Fruit fly (Drosophila melanogaster) whole organism, embryonic: ENCODE measurements around the gene mthl11.

Source experiments
- Aef1 ChIP-seq: fragments of 200-800 bp; sonication (Bioruptor generic); IDR thresholded peaks from 3 replicates; pipeline ENCODE4 v1.3.6; 2022; ENCODE audit warnings: missing biosample characterization, missing genetic modification characterization
- Atf6 ChIP-seq: fragments of 200-800 bp; sonication (Bioruptor generic); IDR thresholded peaks from 2 replicates; pipeline ENCODE4 v1.3.6; 2022; ENCODE audit warnings: missing biosample characterization, missing genetic modification characterization
- C15 ChIP-seq: fragments of 200-800 bp; sonication (Bioruptor generic); IDR thresholded peaks from 3 replicates; pipeline ENCODE4 v1.3.6; 2022; ENCODE audit warnings: missing biosample characterization, missing genetic modification characterization
- CG11093 ChIP-seq: fragments of 200-800 bp; sonication (Bioruptor generic); IDR thresholded peaks from 3 replicates; pipeline ENCODE4 v1.3.6; 2022; ENCODE audit warnings: missing biosample characterization, missing genetic modification characterization
- CG11456 ChIP-seq: fragments of 200-800 bp; sonication (Bioruptor generic); IDR thresholded peaks from 3 replicates; pipeline ENCODE4 v1.3.6; 2022; ENCODE audit warnings: missing biosample characterization, missing genetic modification characterization
- CG1233 ChIP-seq: fragments of 200-800 bp; sonication (Bioruptor generic); optimal IDR thresholded peaks from 4 replicates; lab custom pipeline; 2018; ENCODE audit warnings: missing biosample characterization, mild to moderate bottlenecking, missing genetic modification characterization
- CG12942 ChIP-seq: fragments of 200-800 bp; sonication (Bioruptor generic); optimal IDR thresholded peaks from 3 replicates; lab custom pipeline; 2016; ENCODE audit warnings: missing biosample characterization, missing genetic modification characterization
- CG13296 ChIP-seq: fragments of 200-800 bp; sonication (Bioruptor generic); optimal IDR thresholded peaks from 3 replicates; lab custom pipeline; 2018; ENCODE audit warnings: missing biosample characterization, mild to moderate bottlenecking, missing genetic modification characterization
- CG13424 ChIP-seq: fragments of 200-800 bp; sonication (Bioruptor generic); optimal IDR thresholded peaks from 2 replicates; lab custom pipeline; 2019; ENCODE audit warnings: missing biosample characterization, mild to moderate bottlenecking, missing genetic modification characterization, moderate library complexity
- CG14441 ChIP-seq: fragments of 200-800 bp; sonication (Bioruptor generic); IDR thresholded peaks from 2 replicates; pipeline ENCODE4 v1.3.6; 2022; ENCODE audit warnings: missing biosample characterization, missing genetic modification characterization
- CG1529 ChIP-seq: fragments of 200-800 bp; sonication (Bioruptor generic); optimal IDR thresholded peaks from 3 replicates; lab custom pipeline; 2018; ENCODE audit warnings: missing biosample characterization, missing genetic modification characterization
- CG17359 ChIP-seq: fragments of 200-800 bp; sonication (Bioruptor generic); optimal IDR thresholded peaks from 3 replicates; lab custom pipeline; 2018; ENCODE audit warnings: missing biosample characterization, mild to moderate bottlenecking, missing genetic modification characterization, moderate library complexity
- CG2120 ChIP-seq: fragments of 200-800 bp; sonication (Bioruptor generic); optimal IDR thresholded peaks from 3 replicates; lab custom pipeline; 2016; ENCODE audit warnings: missing biosample characterization, missing genetic modification characterization
- CG31388 ChIP-seq: fragments of 200-800 bp; sonication (Bioruptor generic); optimal IDR thresholded peaks from 2 replicates; lab custom pipeline; 2016; ENCODE audit warnings: missing biosample characterization, missing genetic modification characterization
- CG32767 ChIP-seq: fragments of 200-800 bp; sonication (Bioruptor generic); IDR thresholded peaks from 2 replicates; pipeline ENCODE4 v1.3.6; 2022; ENCODE audit warnings: missing biosample characterization, missing genetic modification characterization
- CG34224 ChIP-seq: fragments of 200-800 bp; sonication (Bioruptor generic); IDR thresholded peaks from 3 replicates; pipeline ENCODE4 v1.3.6; 2022; ENCODE audit warnings: missing biosample characterization, missing genetic modification characterization; ENCODE audit not compliant: partially characterized antibody
- CG3726 ChIP-seq: fragments of 200-800 bp; sonication (Bioruptor generic); IDR thresholded peaks from 3 replicates; pipeline ENCODE4, ENCODE4 v1.3.6; 2022; ENCODE audit warnings: missing biosample characterization, missing genetic modification characterization
- CG3838 ChIP-seq: fragments of 200-800 bp; sonication (Bioruptor generic); optimal IDR thresholded peaks from 3 replicates; lab custom pipeline; 2016; ENCODE audit warnings: missing biosample characterization, missing genetic modification characterization
- CG4328 ChIP-seq: fragments of 200-800 bp; sonication (Bioruptor generic); optimal IDR thresholded peaks from 3 replicates; lab custom pipeline; 2017; ENCODE audit warnings: missing biosample characterization, missing genetic modification reagents, missing genetic modification characterization
- CG4360 ChIP-seq: fragments of 200-800 bp; sonication (Bioruptor generic); IDR thresholded peaks from 2 replicates; pipeline ENCODE4 v1.3.6; 2022; ENCODE audit warnings: missing biosample characterization, missing genetic modification characterization
- CG5180 ChIP-seq: fragments of 200-800 bp; sonication (Bioruptor generic); optimal IDR thresholded peaks from 3 replicates; lab custom pipeline; 2017; ENCODE audit warnings: missing biosample characterization, missing genetic modification characterization, mild to moderate bottlenecking, moderate library complexity, missing genetic modification reagents
- CG6254 ChIP-seq: fragments of 200-800 bp; sonication (Bioruptor generic); optimal IDR thresholded peaks from 3 replicates; lab custom pipeline; 2017; ENCODE audit warnings: mild to moderate bottlenecking, missing biosample characterization, missing genetic modification reagents, missing genetic modification characterization
- CG6272 ChIP-seq: fragments of 200-800 bp; sonication (Bioruptor generic); IDR thresholded peaks from 2 replicates; pipeline ENCODE4 v1.3.6; 2022; ENCODE audit warnings: missing biosample characterization, missing genetic modification characterization
- CG6689 ChIP-seq: fragments of 200-800 bp; sonication (Bioruptor generic); IDR thresholded peaks from 2 replicates; pipeline ENCODE4 v1.3.6; 2022; ENCODE audit warnings: missing biosample characterization, missing genetic modification characterization
- CG7786 ChIP-seq: fragments of 200-800 bp; sonication (Bioruptor generic); optimal IDR thresholded peaks from 2 replicates; lab custom pipeline; 2016; ENCODE audit warnings: missing biosample characterization, missing genetic modification characterization
- CG8924 ChIP-seq: fragments of 200-800 bp; optimal IDR thresholded peaks from 3 replicates; lab custom pipeline; 2019; ENCODE audit warnings: missing biosample characterization, mild to moderate bottlenecking, missing genetic modification characterization, moderate library complexity
- E2f2 ChIP-seq: fragments of 200-800 bp; sonication (Bioruptor generic); IDR thresholded peaks from 2 replicates; pipeline ENCODE4 v1.3.6; 2022; ENCODE audit warnings: missing biosample characterization, missing genetic modification characterization
- ERR ChIP-seq: fragments of 200-800 bp; sonication (Bioruptor generic); optimal IDR thresholded peaks from 2 replicates; lab custom pipeline; 2016; ENCODE audit warnings: missing biosample characterization, missing genetic modification characterization
- Gsc ChIP-seq: fragments of 200-800 bp; sonication (Bioruptor generic); IDR thresholded peaks from 2 replicates; pipeline ENCODE4 v1.3.6; 2022; ENCODE audit warnings: missing biosample characterization, missing genetic modification characterization
- HHEX ChIP-seq: fragments of 200-800 bp; sonication (Bioruptor generic); optimal IDR thresholded peaks from 3 replicates; lab custom pipeline; 2017; ENCODE audit warnings: missing biosample characterization, mild to moderate bottlenecking, missing genetic modification characterization, missing genetic modification reagents
- Hand ChIP-seq: fragments of 200-800 bp; sonication (Bioruptor generic); optimal IDR thresholded peaks from 2 replicates; lab custom pipeline; 2017; ENCODE audit warnings: mild to moderate bottlenecking, missing biosample characterization, missing genetic modification reagents, missing genetic modification characterization
- Meics ChIP-seq: fragments of 200-800 bp; sonication (Bioruptor generic); optimal IDR thresholded peaks from 2 replicates; lab custom pipeline; 2017; ENCODE audit warnings: missing biosample characterization, mild to moderate bottlenecking, missing genetic modification characterization
- NC2α ChIP-seq: fragments of 200-800 bp; sonication (Bioruptor generic); optimal IDR thresholded peaks from 2 replicates; lab custom pipeline; 2016; ENCODE audit warnings: missing biosample characterization, missing genetic modification characterization
- Ravus ChIP-seq: fragments of 200-800 bp; sonication (Bioruptor generic); IDR thresholded peaks from 2 replicates; pipeline ENCODE4 v1.3.6; 2022; ENCODE audit warnings: missing biosample characterization, missing genetic modification characterization
- crol ChIP-seq: fragments of 200-800 bp; sonication (Bioruptor generic); IDR thresholded peaks from 2 replicates; pipeline ENCODE4 v1.3.6; 2022; ENCODE audit warnings: missing biosample characterization, missing genetic modification characterization
- dpn ChIP-seq, 2 experiments: fragments of 200-800 bp; sonication (Bioruptor generic); optimal IDR thresholded peaks; 3 replicates each; lab custom pipeline; 2016; ENCODE audit warnings: missing biosample characterization in 2 of 2, missing genetic modification characterization in 2 of 2
- fru ChIP-seq: fragments of >200 bp; optimal IDR thresholded peaks from 2 replicates; lab custom pipeline; 2017
- fu2 ChIP-seq: fragments of 200-800 bp; sonication (Bioruptor generic); optimal IDR thresholded peaks from 2 replicates; lab custom pipeline; 2016; ENCODE audit warnings: missing biosample characterization, missing genetic modification characterization
- gcm2 ChIP-seq: fragments of 200-800 bp; sonication (Bioruptor generic); optimal IDR thresholded peaks from 2 replicates; lab custom pipeline; 2016; ENCODE audit warnings: missing biosample characterization, missing genetic modification characterization
- gem ChIP-seq: fragments of 200-800 bp; sonication (Bioruptor generic); optimal IDR thresholded peaks from 2 replicates; lab custom pipeline; 2019; ENCODE audit warnings: missing biosample characterization, mild to moderate bottlenecking, missing genetic modification characterization, moderate library complexity
- ken ChIP-seq: fragments of 200-800 bp; sonication (Bioruptor generic); IDR thresholded peaks from 3 replicates; pipeline ENCODE4 v1.3.6; 2022; ENCODE audit warnings: missing biosample characterization, missing genetic modification characterization
- lab ChIP-seq: fragments of 200-800 bp; sonication (Bioruptor generic); optimal IDR thresholded peaks from 3 replicates; lab custom pipeline; 2017; ENCODE audit warnings: missing biosample characterization, missing genetic modification characterization, mild to moderate bottlenecking, moderate library complexity, missing genetic modification reagents
- lilli ChIP-seq: fragments of 200-800 bp; sonication (Bioruptor generic); optimal IDR thresholded peaks from 3 replicates; lab custom pipeline; 2016; ENCODE audit warnings: missing biosample characterization, missing genetic modification characterization
- lola ChIP-seq, 3 experiments: fragments of >200 bp in 2 of 3; fragments of 200-800 bp in 1 of 3; sonication (Bioruptor generic) in 1 of 3; optimal IDR thresholded peaks; 2 replicates each; lab custom pipeline; 2017 to 2019; ENCODE audit warnings: missing biosample characterization in 3 of 3, missing genetic modification characterization in 3 of 3, mild to moderate bottlenecking in 1 of 3, moderate library complexity in 1 of 3
- maf-S ChIP-seq: fragments of 200-800 bp; sonication (Bioruptor generic); optimal IDR thresholded peaks from 2 replicates; lab custom pipeline; 2016; ENCODE audit warnings: missing biosample characterization, missing genetic modification characterization
- pfk ChIP-seq: fragments of 200-800 bp; sonication (Bioruptor generic); optimal IDR thresholded peaks from 2 replicates; lab custom pipeline; 2018; ENCODE audit warnings: missing biosample characterization, mild to moderate bottlenecking, missing genetic modification characterization, moderate library complexity
- sob ChIP-seq: fragments of 200-800 bp; sonication (Bioruptor generic); IDR thresholded peaks from 2 replicates; pipeline ENCODE4 v1.3.6; 2022; ENCODE audit warnings: missing biosample characterization, missing genetic modification characterization
- sqz ChIP-seq: fragments of 200-800 bp; sonication (Bioruptor generic); optimal IDR thresholded peaks from 3 replicates; lab custom pipeline; 2018; ENCODE audit warnings: missing biosample characterization, mild to moderate bottlenecking, missing genetic modification characterization
- sr ChIP-seq: fragments of 200-800 bp; sonication (Bioruptor generic); IDR thresholded peaks from 3 replicates; pipeline ENCODE4 v1.3.6; 2022; ENCODE audit warnings: missing biosample characterization, missing genetic modification characterization
- tna ChIP-seq: fragments of 200-800 bp; sonication (Bioruptor generic); IDR thresholded peaks from 2 replicates; pipeline ENCODE4 v1.3.6; 2022; ENCODE audit warnings: missing biosample characterization, missing genetic modification characterization; ENCODE audit not compliant: partially characterized antibody
- wor ChIP-seq: fragments of 200-800 bp; sonication (Bioruptor generic); IDR thresholded peaks from 2 replicates; pipeline ENCODE4 v1.3.6; 2022; ENCODE audit warnings: missing biosample characterization, missing genetic modification characterization
- yki ChIP-seq: fragments of >200 bp; optimal IDR thresholded peaks from 3 replicates; lab custom pipeline; 2018
- zfh2 ChIP-seq: fragments of 200-800 bp; sonication (Bioruptor generic); optimal IDR thresholded peaks from 2 replicates; lab custom pipeline; 2016; ENCODE audit warnings: missing biosample characterization, missing genetic modification characterization

mthl11 gene

DNA sequence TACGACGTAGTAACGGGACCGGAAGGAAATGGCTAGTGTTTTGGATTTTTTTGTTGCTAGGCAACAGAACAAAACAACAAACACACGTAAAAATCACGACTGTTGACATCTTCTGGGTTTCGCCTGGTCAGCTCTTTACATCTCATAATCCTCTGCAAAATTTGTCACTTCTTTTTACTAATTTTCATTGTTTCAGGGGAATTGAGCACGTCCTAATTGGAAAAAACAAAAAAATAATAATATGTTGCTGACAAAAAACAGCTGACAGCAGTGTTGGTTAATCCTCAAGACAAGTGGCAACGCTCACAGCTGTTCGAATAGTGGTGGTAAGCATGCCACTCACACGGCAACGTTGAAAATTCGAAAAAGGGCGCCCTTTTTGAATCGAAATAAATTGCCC is 23.0 kb upstream of the mthl11 start, which contains the start of gene Rfx (continued):
- TF ChIP-seq CG5180 (GFP tag; lab: Kevin White, UChicago) (peak; percentile 9), lab (GFP tag; lab: Kevin White, UChicago) (peak; percentile 38), tna (GFP tag; lab: Robert Waterston, UW) (no peak), CG31388 (GFP tag; lab: Kevin White, UChicago) (no peak), ERR (no peak), CG6689 (no peak), CG1233 (GFP tag; lab: Kevin White, UChicago) (no peak), lola (GFP tag; optimal IDR thresholded peaks at IDR 0.05; lab: Kevin White, UChicago) (no peak), Gsc (GFP tag; lab: Robert Waterston, UW) (no peak), C15 (GFP tag; lab: Robert Waterston, UW) (no peak), sqz (GFP tag; lab: Kevin White, UChicago) (peak; percentile 72), CG14441 (GFP tag; lab: Robert Waterston, UW) (no peak), CG11093 (GFP tag; lab: Robert Waterston, UW) (no peak), pfk (no peak), CG4328 (GFP tag; lab: Kevin White, UChicago) (peak; percentile 10), CG11456 (GFP tag; lab: Robert Waterston, UW) (no peak), CG7786 (peak; percentile 15), HHEX (no peak), lilli (GFP tag; lab: Kevin White, UChicago) (peak; percentile 12), yki (lab: Kevin White, UChicago) (no peak), fru (lab: Kevin White, UChicago) (no peak), zfh2 (GFP tag; lab: Kevin White, UChicago) (peak; percentile 19), ken (no peak), CG34224 (GFP tag; lab: Robert Waterston, UW) (no peak), CG6272 (GFP tag; lab: Robert Waterston, UW) (no peak), sr (GFP tag; lab: Robert Waterston, UW) (no peak), CG3838 (GFP tag; lab: Kevin White, UChicago) (no peak), dpn (GFP tag; optimal IDR thresholded peaks at IDR 0.05; lab: Kevin White, UChicago) (peak in 1 of 2 experiments; percentile 21), Ravus (GFP tag; lab: Robert Waterston, UW) (no peak), wor (GFP tag; lab: Robert Waterston, UW) (no peak), maf-S (GFP tag; lab: Kevin White, UChicago) (no peak), sob (GFP tag; lab: Robert Waterston, UW) (no peak), NC2α (GFP tag; lab: Kevin White, UChicago) (no peak), CG17359 (tag; lab: Kevin White, UChicago) (no peak), CG3726 (GFP tag; lab: Robert Waterston, UW) (no peak), E2f2 (GFP tag; lab: Robert Waterston, UW) (no peak), CG2120 (GFP tag; lab: Kevin White, UChicago) (peak; percentile 59), CG8924 (peak; percentile 83), CG4360 (no peak), CG13296 (GFP tag; lab: Kevin White, UChicago) (no peak), crol (GFP tag; lab: Robert Waterston, UW) (no peak), CG13424 (tag; lab: Kevin White, UChicago) (peak; percentile 14), gcm2 (no peak), Aef1 (GFP tag; lab: Robert Waterston, UW) (no peak), CG12942 (no peak), CG32767 (GFP tag; lab: Robert Waterston, UW) (no peak), Hand (GFP tag; lab: Kevin White, UChicago) (no peak), Meics (GFP tag; lab: Kevin White, UChicago) (peak; percentile 7), CG1529 (no peak), fu2 (no peak), CG6254 (GFP tag; lab: Kevin White, UChicago) (peak; percentile 7), Atf6 (no peak), gem (tag; lab: Kevin White, UChicago) (peak; percentile 4)
